Fruit fly (Drosophila melanogaster) whole organism, pupa: Measurements from ENCODE around the gene frc.

Experiments
- CG10348 ChIP-seq: fragments of 200-800 bp; sonication (Bioruptor generic); IDR thresholded peaks from 2 replicates; pipeline ENCODE4 v1.3.6; 2022; ENCODE audit warnings: missing biosample characterization, missing genetic modification characterization
- CG12605 ChIP-seq: fragments of 200-800 bp; sonication (Bioruptor generic); IDR thresholded peaks from 2 replicates; pipeline ENCODE4 v1.3.6; 2022; ENCODE audit warnings: missing biosample characterization, missing genetic modification characterization
- CG13204 ChIP-seq: fragments of 200-800 bp; sonication (Bioruptor generic); optimal IDR thresholded peaks from 2 replicates; lab custom pipeline; 2018; ENCODE audit warnings: missing biosample characterization, mild to moderate bottlenecking, missing genetic modification characterization, moderate library complexity
- CG14655 ChIP-seq: fragments of 200-800 bp; sonication (Bioruptor generic); optimal IDR thresholded peaks from 3 replicates; lab custom pipeline; 2017; ENCODE audit warnings: mild to moderate bottlenecking, missing biosample characterization, missing genetic modification reagents, missing genetic modification characterization
- CG15710 ChIP-seq: fragments of 200-800 bp; sonication (Bioruptor generic); optimal IDR thresholded peaks from 2 replicates; lab custom pipeline; 2018; ENCODE audit warnings: missing biosample characterization, mild to moderate bottlenecking, missing genetic modification characterization, moderate library complexity
- CG17806 ChIP-seq: fragments of 200-800 bp; sonication (Bioruptor generic); optimal IDR thresholded peaks from 2 replicates; lab custom pipeline; 2018; ENCODE audit warnings: missing biosample characterization, mild to moderate bottlenecking, missing genetic modification characterization, moderate library complexity
- CG32121 ChIP-seq: fragments of 200-800 bp; sonication (Bioruptor generic); IDR thresholded peaks from 2 replicates; pipeline ENCODE4 v1.3.6; 2022; ENCODE audit warnings: missing biosample characterization, missing genetic modification characterization
- CG34367 ChIP-seq: fragments of 200-800 bp; sonication (Bioruptor generic); optimal IDR thresholded peaks from 2 replicates; lab custom pipeline; 2018; ENCODE audit warnings: missing biosample characterization, mild to moderate bottlenecking, missing genetic modification characterization
- CG4496 ChIP-seq: fragments of 200-800 bp; sonication (Bioruptor generic); IDR thresholded peaks from 3 replicates; pipeline ENCODE4 v1.3.6; 2022; ENCODE audit warnings: missing biosample characterization, missing genetic modification characterization
- CG8159 ChIP-seq: fragments of 200-800 bp; sonication (Bioruptor generic); optimal IDR thresholded peaks from 3 replicates; lab custom pipeline; 2018; ENCODE audit warnings: missing biosample characterization, mild to moderate bottlenecking, missing genetic modification characterization, moderate library complexity
- CG8301 ChIP-seq: fragments of 200-800 bp; sonication (Bioruptor generic); optimal IDR thresholded peaks from 2 replicates; lab custom pipeline; 2018; ENCODE audit warnings: missing biosample characterization, mild to moderate bottlenecking, missing genetic modification characterization
- CG9948 ChIP-seq: fragments of 200-800 bp; sonication (Bioruptor generic); optimal IDR thresholded peaks from 2 replicates; lab custom pipeline; 2018; ENCODE audit warnings: missing biosample characterization, mild to moderate bottlenecking, missing genetic modification characterization, moderate library complexity
- D1 ChIP-seq: fragments of 200-800 bp; sonication (Bioruptor generic); optimal IDR thresholded peaks from 2 replicates; lab custom pipeline; 2018; ENCODE audit warnings: missing biosample characterization, mild to moderate bottlenecking, missing genetic modification characterization, moderate library complexity
- EcR ChIP-seq: fragments of 200-800 bp; sonication (Bioruptor generic); optimal IDR thresholded peaks from 3 replicates; lab custom pipeline; 2019; ENCODE audit warnings: missing biosample characterization, missing genetic modification characterization, mild to moderate bottlenecking, moderate library complexity, missing genetic modification reagents
- Ets98B ChIP-seq: fragments of 200-800 bp; sonication (Bioruptor generic); IDR thresholded peaks from 2 replicates; pipeline ENCODE4 v1.3.6; 2022; ENCODE audit warnings: missing biosample characterization, missing genetic modification characterization
- Pif1A ChIP-seq: fragments of 200-800 bp; sonication (Bioruptor generic); optimal IDR thresholded peaks from 3 replicates; lab custom pipeline; 2016; ENCODE audit warnings: missing biosample characterization, missing genetic modification characterization
- Pif1B ChIP-seq: fragments of 200-800 bp; sonication (Bioruptor generic); optimal IDR thresholded peaks from 3 replicates; lab custom pipeline; 2016; ENCODE audit warnings: missing biosample characterization, missing genetic modification characterization
- Snoo ChIP-seq: fragments of 200-800 bp; sonication (Bioruptor generic); optimal IDR thresholded peaks from 3 replicates; lab custom pipeline; 2017; ENCODE audit warnings: missing biosample characterization, mild to moderate bottlenecking, missing genetic modification characterization, inconsistent platforms
- fd96Ca ChIP-seq: fragments of 200-800 bp; sonication (Bioruptor generic); IDR thresholded peaks from 3 replicates; pipeline ENCODE4 v1.3.6; 2022; ENCODE audit warnings: missing biosample characterization, missing genetic modification characterization
- gl ChIP-seq: fragments of 200-800 bp; sonication (Bioruptor generic); optimal IDR thresholded peaks from 2 replicates; lab custom pipeline; 2018; ENCODE audit warnings: missing biosample characterization, mild to moderate bottlenecking, missing genetic modification characterization
- rn ChIP-seq: fragments of 200-800 bp; sonication (Bioruptor generic); IDR thresholded peaks from 2 replicates; pipeline ENCODE4 v1.3.6; 2022; ENCODE audit warnings: missing biosample characterization, missing genetic modification characterization

The frc gene

dm6 chr3L:17386612-17387382 lies 46.2 kb downstream of the frc start:
- TF ChIP-seq D1 (tag; lab: Kevin White, UChicago), result no peak
- TF ChIP-seq Snoo, result no peak
- no peak for TF ChIP-seq CG13204
- TF ChIP-seq CG8159 (tag; lab: Kevin White, UChicago), result no peak
- TF ChIP-seq, all 21 proteins: peak for 0

dm6 chr3L:17383714-17384113 lies 49.3 kb downstream of the frc start:
- no peak for TF ChIP-seq CG17806 (tag; lab: Kevin White, UChicago)
- TF ChIP-seq CG8159 (tag; lab: Kevin White, UChicago), result no peak
- no peak for TF ChIP-seq CG4496 (GFP tag; lab: Robert Waterston, UW)
- no peak for TF ChIP-seq D1 (tag; lab: Kevin White, UChicago)
- no peak for TF ChIP-seq gl (tag; lab: Kevin White, UChicago)
- TF ChIP-seq fd96Ca (GFP tag; lab: Robert Waterston, UW), result no peak
- TF ChIP-seq rn, result no peak
- TF ChIP-seq Pif1A (GFP tag; lab: Kevin White, UChicago), result no peak
- no peak for TF ChIP-seq Snoo
- no peak for TF ChIP-seq CG9948
- no peak for TF ChIP-seq CG10348 (GFP tag; lab: Robert Waterston, UW)
- TF ChIP-seq Ets98B (GFP tag; lab: Robert Waterston, UW), result no peak
- no peak for TF ChIP-seq CG13204
- no peak for TF ChIP-seq CG12605 (GFP tag; lab: Robert Waterston, UW)
- no peak for TF ChIP-seq CG34367 (tag; lab: Kevin White, UChicago)

- TF ChIP-seq EcR (GFP tag; lab: Kevin White, UChicago) (no peak), CG32121 (GFP tag; lab: Robert Waterston, UW) (no peak), CG8301 (tag; lab: Kevin White, UChicago) (no peak), CG15710 (tag; lab: Kevin White, UChicago) (no peak), Ets98B (GFP tag; lab: Robert Waterston, UW) (no peak), rn (no peak), CG4496 (GFP tag; lab: Robert Waterston, UW) (no peak), CG17806 (tag; lab: Kevin White, UChicago) (no peak), CG34367 (tag; lab: Kevin White, UChicago) (no peak), CG10348 (GFP tag; lab: Robert Waterston, UW) (no peak), CG14655 (GFP tag; lab: Kevin White, UChicago) (no peak), Pif1B (GFP tag; lab: Kevin White, UChicago) (no peak)
- TF ChIP-seq, all 21 proteins: peak for 0
Measured at dm6 chr3L:17383285-17383684, 49.7 kb downstream of the frc start.

- no peak for TF ChIP-seq CG8159 (tag; lab: Kevin White, UChicago)
- no peak for TF ChIP-seq CG13204
- TF ChIP-seq CG9948, result no peak
Measured at dm6 chr3L:17382628-17383027, 50.4 kb downstream of the frc start, which contains the start of gene CG13728. CG13728 (minus strand) TSS chr3L:17382728.

- TF ChIP-seq Ets98B (GFP tag; lab: Robert Waterston, UW), result no peak
- TF ChIP-seq Pif1B (GFP tag; lab: Kevin White, UChicago), result no peak
- TF ChIP-seq CG34367 (tag; lab: Kevin White, UChicago), result no peak
- TF ChIP-seq CG8301 (tag; lab: Kevin White, UChicago), result no peak
- TF ChIP-seq CG10348 (GFP tag; lab: Robert Waterston, UW), result no peak
- TF ChIP-seq Snoo, result no peak
- TF ChIP-seq CG4496 (GFP tag; lab: Robert Waterston, UW), result no peak
- TF ChIP-seq CG12605 (GFP tag; lab: Robert Waterston, UW), result no peak
- no peak for TF ChIP-seq rn
- no peak for TF ChIP-seq CG8159 (tag; lab: Kevin White, UChicago)
- no peak for TF ChIP-seq D1 (tag; lab: Kevin White, UChicago)
- no peak for TF ChIP-seq CG9948
- TF ChIP-seq CG15710 (tag; lab: Kevin White, UChicago), result no peak
- TF ChIP-seq CG17806 (tag; lab: Kevin White, UChicago), result no peak
- no peak for TF ChIP-seq CG14655 (GFP tag; lab: Kevin White, UChicago)
- no peak for TF ChIP-seq CG32121 (GFP tag; lab: Robert Waterston, UW)
- no peak for TF ChIP-seq CG13204
- no peak for TF ChIP-seq EcR (GFP tag; lab: Kevin White, UChicago)
Measured at dm6 chr3L:17381990-17382389, 51.0 kb downstream of the frc start.

- TF ChIP-seq CG8301 (tag; lab: Kevin White, UChicago) (no peak), rn (no peak), CG9948 (no peak), Pif1B (GFP tag; lab: Kevin White, UChicago) (peak; percentile 38), CG8159 (tag; lab: Kevin White, UChicago) (no peak), CG34367 (tag; lab: Kevin White, UChicago) (no peak), CG4496 (GFP tag; lab: Robert Waterston, UW) (peak; percentile 51; the same call in 2 of the 3 replicates), D1 (tag; lab: Kevin White, UChicago) (no peak), CG12605 (GFP tag; lab: Robert Waterston, UW) (no peak), Ets98B (GFP tag; lab: Robert Waterston, UW) (peak; percentile 58; the same call in 1 of the 2 replicates), EcR (GFP tag; lab: Kevin White, UChicago) (peak; percentile 38), CG13204 (peak; percentile 35), CG17806 (tag; lab: Kevin White, UChicago) (no peak)
Measured at dm6 chr3L:17379311-17379710, 53.7 kb downstream of the frc start, which contains the start of gene Cad74A. Cad74A (minus strand) TSS chr3L:17379530.
